Fruit fly (Drosophila melanogaster) whole organism, embryonic: ENCODE measurements around the gene CG34244.

Experiments
- Bdp1 ChIP-seq: fragments of 200-800 bp; sonication (Bioruptor generic); optimal IDR thresholded peaks from 3 replicates; lab custom pipeline; 2016; ENCODE audit warnings: missing biosample characterization, missing genetic modification characterization
- CG10321 ChIP-seq: fragments of 200-800 bp; sonication (Bioruptor generic); IDR thresholded peaks from 2 replicates; pipeline ENCODE4 v1.3.6; 2022; ENCODE audit warnings: missing biosample characterization, missing genetic modification characterization
- CG11695 ChIP-seq: fragments of 200-800 bp; sonication (Bioruptor generic); IDR thresholded peaks from 3 replicates; pipeline ENCODE4 v1.3.6; 2022; ENCODE audit warnings: missing biosample characterization, missing genetic modification characterization
- CG12391 ChIP-seq: fragments of 200-800 bp; sonication (Bioruptor generic); optimal IDR thresholded peaks from 3 replicates; lab custom pipeline; 2018; ENCODE audit warnings: missing biosample characterization, mild to moderate bottlenecking, missing genetic modification characterization, moderate library complexity
- CG13287 ChIP-seq: fragments of 200-800 bp; sonication (Bioruptor generic); IDR thresholded peaks from 2 replicates; pipeline ENCODE4 v1.3.6; 2022; ENCODE audit warnings: missing biosample characterization, missing genetic modification characterization; ENCODE audit not compliant: partially characterized antibody
- CG13424 ChIP-seq: fragments of 200-800 bp; sonication (Bioruptor generic); optimal IDR thresholded peaks from 2 replicates; lab custom pipeline; 2019; ENCODE audit warnings: missing biosample characterization, mild to moderate bottlenecking, missing genetic modification characterization, moderate library complexity
- CG13624 ChIP-seq: fragments of 200-800 bp; sonication (Bioruptor generic); optimal IDR thresholded peaks from 2 replicates; lab custom pipeline; 2016; ENCODE audit warnings: missing biosample characterization, missing genetic modification characterization
- CG14860 ChIP-seq: fragments of 200-800 bp; sonication (Bioruptor generic); IDR thresholded peaks from 3 replicates; pipeline ENCODE4 v1.3.6; 2022; ENCODE audit warnings: missing biosample characterization, missing genetic modification characterization; ENCODE audit not compliant: partially characterized antibody
- CG15601 ChIP-seq: fragments of 200-800 bp; sonication (Bioruptor generic); optimal IDR thresholded peaks from 3 replicates; lab custom pipeline; 2019; ENCODE audit warnings: missing biosample characterization, mild to moderate bottlenecking, missing genetic modification characterization, moderate library complexity
- CG17361 ChIP-seq: fragments of 200-800 bp; sonication (Bioruptor generic); IDR thresholded peaks from 3 replicates; pipeline ENCODE4 v1.3.6; 2022; ENCODE audit warnings: missing biosample characterization, missing genetic modification characterization
- CG18262 ChIP-seq: fragments of 200-800 bp; optimal IDR thresholded peaks from 3 replicates; lab custom pipeline; 2019; ENCODE audit warnings: missing biosample characterization, mild to moderate bottlenecking, missing genetic modification characterization, moderate library complexity
- CG2116 ChIP-seq: fragments of 200-800 bp; sonication (Bioruptor generic); optimal IDR thresholded peaks from 3 replicates; lab custom pipeline; 2018; ENCODE audit warnings: missing biosample characterization, mild to moderate bottlenecking, missing genetic modification characterization
- CG31441 ChIP-seq: fragments of 200-800 bp; sonication (Bioruptor generic); IDR thresholded peaks from 2 replicates; pipeline ENCODE4 v1.3.6; 2022; ENCODE audit warnings: missing biosample characterization, missing genetic modification characterization
- CG4854 ChIP-seq: fragments of 200-800 bp; sonication (Bioruptor generic); optimal IDR thresholded peaks from 2 replicates; lab custom pipeline; 2016; ENCODE audit warnings: missing biosample characterization, missing genetic modification characterization, inconsistent platforms
- CG6272 ChIP-seq: fragments of 200-800 bp; sonication (Bioruptor generic); IDR thresholded peaks from 2 replicates; pipeline ENCODE4 v1.3.6; 2022; ENCODE audit warnings: missing biosample characterization, missing genetic modification characterization
- CG7963 ChIP-seq: fragments of 200-800 bp; sonication (Bioruptor generic); IDR thresholded peaks from 3 replicates; pipeline ENCODE4 v1.3.6; 2022; ENCODE audit warnings: missing biosample characterization, missing genetic modification characterization; ENCODE audit not compliant: partially characterized antibody
- CG8924 ChIP-seq: fragments of 200-800 bp; optimal IDR thresholded peaks from 3 replicates; lab custom pipeline; 2019; ENCODE audit warnings: missing biosample characterization, mild to moderate bottlenecking, missing genetic modification characterization, moderate library complexity
- CG9727 ChIP-seq: fragments of 200-800 bp; sonication (Bioruptor generic); optimal IDR thresholded peaks from 3 replicates; lab custom pipeline; 2017; ENCODE audit warnings: missing biosample characterization, mild to moderate bottlenecking, missing genetic modification characterization
- Dad ChIP-seq: fragments of 200-800 bp; sonication (Bioruptor generic); optimal IDR thresholded peaks from 3 replicates; lab custom pipeline; 2016; ENCODE audit warnings: missing biosample characterization, missing genetic modification characterization
- Deaf1 ChIP-seq: fragments of 200-800 bp; optimal IDR thresholded peaks from 3 replicates; lab custom pipeline; 2019; ENCODE audit warnings: missing biosample characterization, mild to moderate bottlenecking, missing genetic modification characterization, moderate library complexity
- Drgx ChIP-seq: fragments of 200-800 bp; sonication (Bioruptor generic); IDR thresholded peaks from 2 replicates; pipeline ENCODE4 v1.3.6; 2022; ENCODE audit warnings: missing biosample characterization, missing genetic modification characterization
- Eip74EF ChIP-seq, 2 experiments: fragments of 200-800 bp in 1 of 2; fragments of >200 bp in 1 of 2; sonication (Bioruptor generic) in 1 of 2; optimal IDR thresholded peaks; 2 replicates each; lab custom pipeline; 2017 to 2019; ENCODE audit warnings: missing biosample characterization in 2 of 2, missing genetic modification characterization in 2 of 2, mild to moderate bottlenecking in 1 of 2, moderate library complexity in 1 of 2
- Gsc ChIP-seq: fragments of 200-800 bp; sonication (Bioruptor generic); IDR thresholded peaks from 2 replicates; pipeline ENCODE4 v1.3.6; 2022; ENCODE audit warnings: missing biosample characterization, missing genetic modification characterization
- Gug ChIP-seq: fragments of 200-800 bp; sonication (Bioruptor generic); IDR thresholded peaks from 4 replicates; pipeline ENCODE4 v1.3.6; 2022; ENCODE audit warnings: missing biosample characterization, missing genetic modification characterization
- MBD-R2 ChIP-seq: fragments of 200-800 bp; sonication (Bioruptor generic); IDR thresholded peaks from 2 replicates; pipeline ENCODE4 v1.3.6; 2022; ENCODE audit warnings: missing biosample characterization, missing genetic modification characterization
- Mad ChIP-seq: fragments of 200-800 bp; sonication (Bioruptor generic); optimal IDR thresholded peaks from 2 replicates; lab custom pipeline; 2016; ENCODE audit warnings: missing biosample characterization, missing genetic modification characterization
- Myb ChIP-seq: fragments of 200-800 bp; sonication (Bioruptor generic); optimal IDR thresholded peaks from 2 replicates; lab custom pipeline; 2016; ENCODE audit warnings: missing biosample characterization, missing genetic modification characterization
- Ssrp ChIP-seq: fragments of 200-800 bp; sonication (Bioruptor generic); optimal IDR thresholded peaks from 2 replicates; lab custom pipeline; 2018; ENCODE audit warnings: missing biosample characterization, mild to moderate bottlenecking, missing genetic modification characterization, moderate library complexity
- aop ChIP-seq: fragments of 200-800 bp; sonication (Bioruptor generic); IDR thresholded peaks from 2 replicates; pipeline ENCODE4 v1.3.6; 2022; ENCODE audit warnings: missing biosample characterization, missing genetic modification characterization
- bigmax ChIP-seq: fragments of 200-800 bp; sonication (Bioruptor generic); optimal IDR thresholded peaks from 2 replicates; lab custom pipeline; 2018; ENCODE audit warnings: missing biosample characterization, mild to moderate bottlenecking, missing genetic modification characterization
- croc ChIP-seq: fragments of 200-800 bp; sonication (Bioruptor generic); conservative IDR thresholded peaks from 3 replicates; pipeline ENCODE4 v1.3.6; 2022; ENCODE audit warnings: missing biosample characterization, missing genetic modification characterization
- da ChIP-seq: fragments of 200-800 bp; sonication (Bioruptor generic); optimal IDR thresholded peaks from 2 replicates; lab custom pipeline; 2016; ENCODE audit warnings: missing biosample characterization, missing genetic modification characterization
- danr ChIP-seq: fragments of 200-800 bp; sonication (Bioruptor generic); IDR thresholded peaks from 2 replicates; pipeline ENCODE4 v1.3.6; 2022; ENCODE audit warnings: missing biosample characterization, missing genetic modification characterization
- ems ChIP-seq: fragments of 200-800 bp; sonication (Bioruptor generic); optimal IDR thresholded peaks from 3 replicates; lab custom pipeline; 2016; ENCODE audit warnings: missing biosample characterization, missing genetic modification characterization
- fd64A ChIP-seq: fragments of 200-800 bp; sonication (Bioruptor generic); optimal IDR thresholded peaks from 3 replicates; lab custom pipeline; 2018; ENCODE audit warnings: missing biosample characterization, mild to moderate bottlenecking, missing genetic modification characterization
- gsb-n ChIP-seq: fragments of 200-800 bp; sonication (Bioruptor generic); optimal IDR thresholded peaks from 3 replicates; lab custom pipeline; 2018; ENCODE audit warnings: missing biosample characterization, mild to moderate bottlenecking, missing genetic modification characterization
- hkb ChIP-seq, 2 experiments: fragments of 200-800 bp in 1 of 2; fragments of >200 bp in 1 of 2; sonication (Bioruptor generic) in 1 of 2; IDR thresholded peaks in 1 of 2; optimal IDR thresholded peaks in 1 of 2; 2 replicates each; pipeline versions ENCODE4 v1.3.6 to Lab custom; 2017 to 2022; ENCODE audit warnings: missing biosample characterization in 1 of 2, missing genetic modification characterization in 1 of 2
- lab ChIP-seq: fragments of 200-800 bp; sonication (Bioruptor generic); optimal IDR thresholded peaks from 3 replicates; lab custom pipeline; 2017; ENCODE audit warnings: missing biosample characterization, missing genetic modification characterization, mild to moderate bottlenecking, moderate library complexity, missing genetic modification reagents
- lmd ChIP-seq: fragments of 200-800 bp; sonication (Bioruptor generic); IDR thresholded peaks from 2 replicates; pipeline ENCODE4 v1.3.6; 2022; ENCODE audit warnings: missing biosample characterization, missing genetic modification characterization
- nom ChIP-seq: fragments of 200-800 bp; sonication (Bioruptor generic); optimal IDR thresholded peaks from 2 replicates; lab custom pipeline; 2017; ENCODE audit warnings: missing biosample characterization, missing genetic modification characterization, mild to moderate bottlenecking, moderate library complexity, missing genetic modification reagents
- onecut ChIP-seq: fragments of 200-800 bp; sonication (Bioruptor generic); IDR thresholded peaks from 2 replicates; pipeline ENCODE4 v1.3.6; 2022; ENCODE audit warnings: missing biosample characterization, missing genetic modification characterization
- sd ChIP-seq: fragments of 200-800 bp; sonication (Bioruptor generic); optimal IDR thresholded peaks from 3 replicates; lab custom pipeline; 2018; ENCODE audit warnings: missing biosample characterization, mild to moderate bottlenecking, missing genetic modification characterization, moderate library complexity
- sens-2 ChIP-seq: fragments of 200-800 bp; sonication (Bioruptor generic); IDR thresholded peaks from 2 replicates; pipeline ENCODE4 v1.3.6; 2022; ENCODE audit warnings: missing biosample characterization, missing genetic modification characterization
- sna ChIP-seq: fragments of 200-800 bp; sonication (Bioruptor generic); IDR thresholded peaks from 2 replicates; pipeline ENCODE4 v1.3.6; 2022; ENCODE audit warnings: missing biosample characterization, missing genetic modification characterization; ENCODE audit not compliant: partially characterized antibody
- tap ChIP-seq: fragments of 200-800 bp; optimal IDR thresholded peaks from 3 replicates; lab custom pipeline; 2019; ENCODE audit warnings: missing biosample characterization, mild to moderate bottlenecking, missing genetic modification characterization, moderate library complexity
- tll ChIP-seq, 2 experiments: fragments of 200-800 bp in 1 of 2; fragments of >200 bp in 1 of 2; sonication (Bioruptor generic) in 1 of 2; optimal IDR thresholded peaks; 2 replicates each; lab custom pipeline; 2017 to 2019; ENCODE audit warnings: missing biosample characterization in 2 of 2, missing genetic modification characterization in 2 of 2, mild to moderate bottlenecking in 1 of 2, moderate library complexity in 1 of 2
- ttk ChIP-seq: fragments of 200-800 bp; sonication (Bioruptor generic); IDR thresholded peaks from 2 replicates; pipeline ENCODE4 v2.1.2; 2022; ENCODE audit warnings: missing biosample characterization, missing genetic modification characterization

Gene CG34244

DNA sequence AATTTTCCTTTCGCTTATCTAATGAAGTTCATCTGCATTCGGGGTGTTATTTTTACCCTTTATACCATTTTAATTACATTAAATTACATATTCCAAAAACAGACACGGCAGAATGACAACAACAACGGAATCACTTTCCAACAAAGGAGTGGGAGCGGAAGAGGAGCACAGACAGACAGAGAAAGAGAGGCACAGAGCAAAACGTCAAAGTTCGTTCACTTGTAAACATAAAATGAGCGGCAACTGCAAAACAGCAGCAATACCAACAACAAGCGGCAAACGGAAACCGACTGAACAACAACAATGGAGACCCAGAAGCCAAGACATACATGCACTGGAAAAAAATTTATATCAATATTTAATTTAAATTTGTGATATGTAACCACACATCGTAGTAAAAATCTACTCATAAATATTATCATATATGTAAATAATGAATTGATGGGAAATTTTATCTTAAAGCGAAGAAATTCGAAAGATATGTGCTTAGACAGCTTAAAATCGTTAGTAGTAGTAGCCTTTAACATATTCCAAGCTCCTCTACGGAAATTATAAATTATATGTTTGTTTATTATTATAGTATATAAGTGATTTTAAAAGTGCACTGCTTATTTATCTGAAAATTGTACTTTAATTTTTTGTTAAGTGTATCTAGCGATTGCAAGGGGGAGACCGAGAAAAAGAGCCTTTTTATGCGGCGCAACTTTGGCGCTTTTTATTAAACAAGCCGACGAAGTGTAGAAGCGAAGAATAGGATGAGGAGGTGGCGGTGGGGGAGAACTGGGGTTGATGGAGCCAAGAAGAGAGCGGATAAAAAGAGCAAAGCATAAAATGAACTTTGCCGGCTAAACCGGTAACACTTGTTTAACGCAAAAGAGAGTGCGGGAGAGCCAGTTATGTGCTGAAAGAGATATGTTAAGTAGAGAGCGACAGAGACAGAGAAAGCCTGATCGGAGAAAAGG lies 36.6 kb upstream of the CG34244 start (continued):
- peak; percentile 43 for TF ChIP-seq Bdp1
- peak; percentile 95 for TF ChIP-seq Ssrp (tag; lab: Kevin White, UChicago)
- peak; percentile 95 for TF ChIP-seq CG15601 (tag; lab: Kevin White, UChicago)
- no peak for TF ChIP-seq aop (GFP tag; lab: Robert Waterston, UW)
- peak; percentile 78; the same call in 1 of the 2 replicates for TF ChIP-seq Drgx
- TF ChIP-seq bigmax (GFP tag; lab: Kevin White, UChicago), result no peak
- TF ChIP-seq sd, result peak; percentile 48
- no peak for TF ChIP-seq sna (GFP tag; lab: Robert Waterston, UW)
- peak; percentile 29 for TF ChIP-seq ems (GFP tag; lab: Kevin White, UChicago)
- TF ChIP-seq CG8924 (tag; lab: Kevin White, UChicago), result peak; percentile 96
- no peak for TF ChIP-seq sens-2 (GFP tag; lab: Robert Waterston, UW)
- TF ChIP-seq CG13287 (GFP tag; lab: Robert Waterston, UW), result no peak; the same call in 1 of the 2 replicates
- no peak for TF ChIP-seq Myb (GFP tag; lab: Kevin White, UChicago)
- TF ChIP-seq CG11695 (GFP tag; lab: Robert Waterston, UW), result peak; percentile 84
- no peak for TF ChIP-seq Dad (GFP tag; lab: Kevin White, UChicago)
- no peak for TF ChIP-seq CG14860 (GFP tag; lab: Robert Waterston, UW)
- no peak for TF ChIP-seq CG13624 (GFP tag; lab: Kevin White, UChicago)
- TF ChIP-seq CG10321, result no peak; the same call in 1 of the 2 replicates
- TF ChIP-seq CG9727, result peak; percentile 78
- peak; percentile 92 for TF ChIP-seq nom (GFP tag; lab: Kevin White, UChicago)
- peak; percentile 77 for TF ChIP-seq Deaf1 (tag; lab: Kevin White, UChicago)
- TF ChIP-seq gsb-n (tag; lab: Kevin White, UChicago), result peak; percentile 94
- TF ChIP-seq hkb (optimal IDR thresholded peaks at IDR 0.05; lab: Kevin White, UChicago), result no peak
- peak; percentile 82 for TF ChIP-seq hkb (GFP tag; IDR thresholded peaks at IDR 0.05; lab: Robert Waterston, UW)
- TF ChIP-seq Eip74EF (GFP tag; optimal IDR thresholded peaks at IDR 0.05; lab: Kevin White, UChicago), result peak in 1 of 2 experiments; percentile 59
- TF ChIP-seq CG31441 (GFP tag; lab: Robert Waterston, UW), result peak; percentile 52; the same call in 1 of the 2 replicates
- peak; percentile 94 for TF ChIP-seq CG12391 (tag; lab: Kevin White, UChicago)
- TF ChIP-seq croc (GFP tag; lab: Robert Waterston, UW), result peak; percentile 66; the same call in 2 of the 3 replicates
- TF ChIP-seq lmd (GFP tag; lab: Robert Waterston, UW), result peak; percentile 87; the same call in 1 of the 2 replicates
- peak; percentile 48 for TF ChIP-seq Mad
- peak in 1 of 2 experiments; percentile 37 for TF ChIP-seq tll (GFP tag; optimal IDR thresholded peaks at IDR 0.05; lab: Kevin White, UChicago)
- no peak for TF ChIP-seq da
- peak; percentile 70 for TF ChIP-seq danr (GFP tag; lab: Robert Waterston, UW)
- TF ChIP-seq CG18262 (tag; lab: Kevin White, UChicago), result peak; percentile 87
- TF ChIP-seq CG2116, result peak; percentile 71
- TF ChIP-seq CG7963 (GFP tag; lab: Robert Waterston, UW), result no peak
- TF ChIP-seq ttk (GFP tag; lab: Robert Waterston, UW), result peak; percentile 75
- peak; percentile 44; the same call in 1 of the 2 replicates for TF ChIP-seq CG6272 (GFP tag; lab: Robert Waterston, UW)
- no peak for TF ChIP-seq fd64A (GFP tag; lab: Kevin White, UChicago)
- no peak for TF ChIP-seq CG4854
- peak; percentile 55 for TF ChIP-seq lab (GFP tag; lab: Kevin White, UChicago)
- TF ChIP-seq CG17361 (GFP tag; lab: Robert Waterston, UW), result peak; percentile 84
- peak; percentile 61 for TF ChIP-seq onecut (GFP tag; lab: Robert Waterston, UW)
- no peak for TF ChIP-seq Gsc
- peak; percentile 81 for TF ChIP-seq tap (tag; lab: Kevin White, UChicago)
- TF ChIP-seq CG13424, result peak; percentile 95
- no peak for TF ChIP-seq Gug (GFP tag; lab: Robert Waterston, UW)
- no peak for TF ChIP-seq MBD-R2 (GFP tag; lab: Robert Waterston, UW)
